Worm (Caenorhabditis elegans) whole organism, late embryonic: ENCODE measurements around the gene hpl-2.

Experiments used
- K02D7.2 ChIP-seq: sonication (generic microtip); optimal IDR thresholded peaks from 2 replicates; lab custom pipeline; 2017; ENCODE audit warnings: mild to moderate bottlenecking, missing genetic modification characterization, missing compliant biosample characterization
- K09A11.1 ChIP-seq: sonication (generic microtip); optimal IDR thresholded peaks from 2 replicates; lab custom pipeline; 2017; ENCODE audit warnings: antibody characterized with exemption, mild to moderate bottlenecking, missing genetic modification characterization, missing compliant biosample characterization; ENCODE audit not compliant: insufficient read depth
- Y22D7AL.16 ChIP-seq: sonication (generic microtip); optimal IDR thresholded peaks from 2 replicates; lab custom pipeline; 2016; ENCODE audit warnings: missing genetic modification characterization, missing compliant biosample characterization
- ahr-1 ChIP-seq: sonication (generic microtip); optimal IDR thresholded peaks from 2 replicates; lab custom pipeline; 2016; ENCODE audit warnings: missing genetic modification characterization, missing compliant biosample characterization
- ama-1 ChIP-seq: fragments of 150-350 bp; optimal IDR thresholded peaks from 2 replicates; lab custom pipeline; 2014
- ceh-14 ChIP-seq: sonication (generic microtip); optimal IDR thresholded peaks from 2 replicates; lab custom pipeline; 2016; ENCODE audit warnings: missing genotype, missing genetic modification characterization, missing compliant biosample characterization
- ceh-2 ChIP-seq: sonication (generic microtip); optimal IDR thresholded peaks from 2 replicates; lab custom pipeline; 2016; ENCODE audit warnings: missing genotype, missing genetic modification characterization, missing compliant biosample characterization
- ceh-30 ChIP-seq: fragments of 150-350 bp; optimal IDR thresholded peaks from 2 replicates; lab custom pipeline; 2014; ENCODE audit warnings: missing biosample characterization, missing genetic modification characterization
- ceh-31 ChIP-seq: sonication (generic microtip); optimal IDR thresholded peaks from 2 replicates; lab custom pipeline; 2016; ENCODE audit warnings: missing genetic modification characterization, missing compliant biosample characterization
- ceh-34 ChIP-seq: sonication (generic microtip); optimal IDR thresholded peaks from 2 replicates; lab custom pipeline; 2016; ENCODE audit warnings: mild to moderate bottlenecking, missing genetic modification characterization, missing compliant biosample characterization
- ceh-48 ChIP-seq: sonication (generic microtip); optimal IDR thresholded peaks from 2 replicates; lab custom pipeline; 2016; ENCODE audit warnings: missing genetic modification characterization, inconsistent platforms, missing compliant biosample characterization
- dmd-4 ChIP-seq: sonication (generic microtip); optimal IDR thresholded peaks from 2 replicates; lab custom pipeline; 2016; ENCODE audit warnings: borderline replicate concordance, missing genetic modification characterization, missing compliant biosample characterization
- dve-1 ChIP-seq: sonication (generic microtip); optimal IDR thresholded peaks from 2 replicates; lab custom pipeline; 2017; ENCODE audit warnings: antibody characterized with exemption, mild to moderate bottlenecking, missing genetic modification characterization, missing compliant biosample characterization
- elt-2 ChIP-seq: sonication (generic microtip); optimal IDR thresholded peaks from 2 replicates; lab custom pipeline; 2016; ENCODE audit warnings: missing genetic modification reagents, missing genetic modification characterization, missing compliant biosample characterization
- ets-4 ChIP-seq: sonication (generic microtip); optimal IDR thresholded peaks from 2 replicates; lab custom pipeline; 2016; ENCODE audit warnings: missing genetic modification characterization, missing compliant biosample characterization
- fax-1 ChIP-seq: sonication (generic microtip); optimal IDR thresholded peaks from 2 replicates; lab custom pipeline; 2016; ENCODE audit warnings: missing genotype, missing genetic modification characterization, missing compliant biosample characterization
- fkh-10 ChIP-seq: fragments of 150-350 bp; optimal IDR thresholded peaks from 2 replicates; lab custom pipeline; 2014; ENCODE audit warnings: missing biosample characterization, missing genetic modification reagents, missing genetic modification characterization
- fkh-6 ChIP-seq: sonication (generic microtip); optimal IDR thresholded peaks from 2 replicates; lab custom pipeline; 2016; ENCODE audit warnings: missing genetic modification characterization, missing compliant biosample characterization
- gmeb-2 ChIP-seq: sonication (generic microtip); optimal IDR thresholded peaks from 2 replicates; lab custom pipeline; 2016; ENCODE audit warnings: missing genetic modification characterization, inconsistent platforms, missing compliant biosample characterization
- hlh-13 ChIP-seq: fragments of 200-800 bp; sonication (Bioruptor generic); optimal IDR thresholded peaks from 2 replicates; lab custom pipeline; 2018; ENCODE audit warnings: mild to moderate bottlenecking, missing genetic modification characterization, missing compliant biosample characterization
- hlh-15 ChIP-seq: sonication (generic microtip); optimal IDR thresholded peaks from 2 replicates; lab custom pipeline; 2016; ENCODE audit warnings: missing genetic modification characterization, missing compliant biosample characterization
- hlh-6 ChIP-seq: sonication (generic microtip); optimal IDR thresholded peaks from 2 replicates; lab custom pipeline; 2016; ENCODE audit warnings: missing genotype, missing genetic modification characterization, missing compliant biosample characterization
- hlh-8 ChIP-seq: sonication (generic microtip); optimal IDR thresholded peaks from 2 replicates; lab custom pipeline; 2016; ENCODE audit warnings: missing genotype, missing genetic modification characterization, missing compliant biosample characterization
- lim-6 ChIP-seq: sonication (generic microtip); optimal IDR thresholded peaks from 2 replicates; lab custom pipeline; 2016; ENCODE audit warnings: missing genetic modification characterization, missing compliant biosample characterization
- lin-11 ChIP-seq: fragments of 200-800 bp; sonication (Bioruptor generic); optimal IDR thresholded peaks from 2 replicates; lab custom pipeline; 2018; ENCODE audit warnings: mild to moderate bottlenecking, missing genetic modification characterization, missing compliant biosample characterization
- madf-2 ChIP-seq: sonication (generic microtip); optimal IDR thresholded peaks from 2 replicates; lab custom pipeline; 2017; ENCODE audit warnings: missing genetic modification characterization, missing compliant biosample characterization
- mec-3 ChIP-seq: sonication (generic microtip); optimal IDR thresholded peaks from 2 replicates; lab custom pipeline; 2016; ENCODE audit warnings: borderline replicate concordance, missing genetic modification characterization, missing compliant biosample characterization
- nfya-1 ChIP-seq: sonication (generic microtip); optimal IDR thresholded peaks from 2 replicates; lab custom pipeline; 2017; ENCODE audit warnings: missing genetic modification characterization, mild to moderate bottlenecking, missing compliant biosample characterization, antibody characterized with exemption, moderate library complexity
- nhr-11 ChIP-seq: fragments of 150-350 bp; optimal IDR thresholded peaks from 2 replicates; lab custom pipeline; 2014; ENCODE audit warnings: missing biosample characterization, missing genetic modification characterization
- nhr-232 ChIP-seq: sonication (generic microtip); optimal IDR thresholded peaks from 2 replicates; lab custom pipeline; 2016; ENCODE audit warnings: missing genetic modification characterization, missing compliant biosample characterization
- npax-4 ChIP-seq: sonication (generic microtip); optimal IDR thresholded peaks from 2 replicates; lab custom pipeline; 2016; ENCODE audit warnings: missing genetic modification characterization, missing compliant biosample characterization
- pat-9 ChIP-seq: fragments of 200-800 bp; sonication (Bioruptor generic); optimal IDR thresholded peaks from 2 replicates; lab custom pipeline; 2018; ENCODE audit warnings: mild to moderate bottlenecking, missing genetic modification characterization, moderate library complexity, missing compliant biosample characterization
- pax-1 ChIP-seq: fragments of 150-350 bp; optimal IDR thresholded peaks from 2 replicates; lab custom pipeline; 2014; ENCODE audit warnings: missing biosample characterization, missing genetic modification characterization
- pqm-1 ChIP-seq: sonication (generic microtip); optimal IDR thresholded peaks from 2 replicates; lab custom pipeline; 2016; ENCODE audit warnings: missing genetic modification characterization, missing compliant biosample characterization
- ref-2 ChIP-seq: sonication (generic microtip); optimal IDR thresholded peaks from 2 replicates; lab custom pipeline; 2016; ENCODE audit warnings: missing genetic modification characterization, missing compliant biosample characterization
- sdc-2 ChIP-seq: sonication (generic microtip); optimal IDR thresholded peaks from 2 replicates; lab custom pipeline; 2016; ENCODE audit warnings: missing genotype, missing genetic modification characterization, missing compliant biosample characterization
- sox-4 ChIP-seq: sonication (generic microtip); optimal IDR thresholded peaks from 2 replicates; lab custom pipeline; 2017; ENCODE audit warnings: mild to moderate bottlenecking, missing genetic modification characterization, inconsistent platforms, missing compliant biosample characterization
- tbx-2 ChIP-seq: sonication (generic microtip); optimal IDR thresholded peaks from 2 replicates; lab custom pipeline; 2016; ENCODE audit warnings: missing genetic modification characterization, missing compliant biosample characterization
- tbx-7 ChIP-seq: sonication (generic microtip); optimal IDR thresholded peaks from 2 replicates; lab custom pipeline; 2016; ENCODE audit warnings: missing genotype, missing genetic modification characterization, missing compliant biosample characterization
- ttx-3 ChIP-seq: sonication (generic microtip); optimal IDR thresholded peaks from 2 replicates; lab custom pipeline; 2016; ENCODE audit warnings: missing genetic modification reagents, missing genetic modification characterization, missing compliant biosample characterization
- unc-42 ChIP-seq: sonication (generic microtip); optimal IDR thresholded peaks from 2 replicates; lab custom pipeline; 2016; ENCODE audit warnings: missing genotype, missing genetic modification characterization, missing compliant biosample characterization
- zip-5 ChIP-seq: sonication (generic microtip); optimal IDR thresholded peaks from 2 replicates; lab custom pipeline; 2016; ENCODE audit warnings: missing genetic modification characterization, missing compliant biosample characterization

hpl-2 gene

DNA sequence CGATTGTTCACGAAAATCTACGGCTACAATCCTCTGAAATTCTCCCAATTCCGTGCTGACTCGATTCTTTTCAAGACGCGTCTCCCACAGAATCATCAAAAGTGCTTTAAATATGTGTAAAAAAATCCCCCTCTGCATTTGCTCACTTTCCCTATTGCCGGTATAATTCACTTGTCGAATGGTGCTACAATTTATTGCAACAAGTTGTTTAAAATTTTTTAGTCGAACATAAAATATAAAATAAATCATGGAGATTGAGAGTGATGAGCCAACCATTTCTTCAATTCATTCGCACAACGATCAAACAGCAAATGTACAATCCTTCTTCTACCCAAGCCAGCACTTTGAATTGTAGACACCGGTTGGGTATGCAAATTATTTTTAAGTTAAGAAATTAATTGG lies 8.9 kb downstream of the hpl-2 start:
- TF ChIP-seq ahr-1 (tag; lab: Kevin White, UChicago) = no peak
- no peak for TF ChIP-seq ceh-34
- no peak for TF ChIP-seq elt-2
- no peak for TF ChIP-seq mec-3
- no peak for TF ChIP-seq sdc-2 (tag; lab: Kevin White, UChicago)
- TF ChIP-seq nhr-232 (tag; lab: Kevin White, UChicago) = no peak
- no peak for TF ChIP-seq sox-4 (tag; lab: Kevin White, UChicago)
- no peak for TF ChIP-seq hlh-6
- no peak for TF ChIP-seq hlh-13
- no peak for TF ChIP-seq tbx-7
- TF ChIP-seq pax-1 (tag; lab: Kevin White, UChicago) = no peak
- TF ChIP-seq ets-4 (tag; lab: Kevin White, UChicago) = no peak
- no peak for TF ChIP-seq fkh-6 (tag; lab: Kevin White, UChicago)
- TF ChIP-seq npax-4 = no peak
- TF ChIP-seq nhr-11 (tag; lab: Kevin White, UChicago) = no peak
- TF ChIP-seq lin-11 = no peak
- no peak for TF ChIP-seq Y22D7AL.16 (tag; lab: Kevin White, UChicago)
- no peak for TF ChIP-seq pat-9
- TF ChIP-seq hlh-8 (tag; lab: Kevin White, UChicago) = no peak
- no peak for TF ChIP-seq dmd-4

DNA sequence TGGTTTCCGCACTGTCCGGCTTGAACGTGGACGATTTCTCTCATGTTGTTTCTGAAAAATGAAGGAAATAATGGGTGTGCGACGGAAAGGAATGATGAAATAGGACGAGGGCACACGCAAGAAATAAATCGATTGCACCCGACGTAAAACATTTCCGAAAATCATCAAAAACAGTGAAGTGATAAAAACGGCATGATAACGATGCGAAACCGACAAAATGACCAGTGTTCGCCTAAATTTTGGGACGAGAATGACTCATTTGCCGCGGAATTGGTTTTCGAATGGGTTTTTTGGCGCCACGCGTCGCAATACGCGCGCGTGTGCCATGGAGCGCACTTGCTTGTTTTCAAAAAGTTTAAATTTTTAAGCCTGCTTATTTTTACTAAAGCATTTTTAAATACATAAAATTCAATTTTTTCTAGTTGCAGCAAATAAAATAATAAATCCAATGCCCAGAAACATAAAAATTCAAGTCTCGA lies 12.9 kb downstream of the hpl-2 start, which contains the start of the genes tbb-1 and rib-2:
TSS of gene tbb-1 (minus strand) at position 51 of the 479 bp plus-strand sequence.
TSS of gene rib-2 (plus strand) at position 429 of the 479 bp plus-strand sequence.
- TF ChIP-seq tbx-2 (tag; lab: Kevin White, UChicago) (peak; percentile 21), ceh-31 (tag; lab: Kevin White, UChicago) (peak; percentile 21), dve-1 (tag; lab: Kevin White, UChicago) (no peak), pat-9 (no peak), unc-42 (peak; percentile 31), npax-4 (no peak), ceh-2 (no peak), fkh-10 (GFP tag; lab: Kevin White, UChicago) (no peak), ceh-34 (peak; percentile 24), K09A11.1 (tag; lab: Kevin White, UChicago) (no peak), nfya-1 (tag; lab: Kevin White, UChicago) (peak; percentile 34), ama-1 (lab: Kevin White, UChicago) (no peak), ref-2 (tag; lab: Kevin White, UChicago) (no peak), ets-4 (tag; lab: Kevin White, UChicago) (no peak), madf-2 (tag; lab: Kevin White, UChicago) (no peak), fax-1 (tag; lab: Kevin White, UChicago) (no peak), elt-2 (peak; percentile 37), ceh-30 (peak; percentile 32), mec-3 (no peak), K02D7.2 (tag; lab: Kevin White, UChicago) (no peak), gmeb-2 (tag; lab: Kevin White, UChicago) (no peak), tbx-7 (no peak), pax-1 (tag; lab: Kevin White, UChicago) (no peak), ceh-14 (peak; percentile 11), pqm-1 (no peak)
- TF ChIP-seq, all 69 proteins: peak for 8

DNA sequence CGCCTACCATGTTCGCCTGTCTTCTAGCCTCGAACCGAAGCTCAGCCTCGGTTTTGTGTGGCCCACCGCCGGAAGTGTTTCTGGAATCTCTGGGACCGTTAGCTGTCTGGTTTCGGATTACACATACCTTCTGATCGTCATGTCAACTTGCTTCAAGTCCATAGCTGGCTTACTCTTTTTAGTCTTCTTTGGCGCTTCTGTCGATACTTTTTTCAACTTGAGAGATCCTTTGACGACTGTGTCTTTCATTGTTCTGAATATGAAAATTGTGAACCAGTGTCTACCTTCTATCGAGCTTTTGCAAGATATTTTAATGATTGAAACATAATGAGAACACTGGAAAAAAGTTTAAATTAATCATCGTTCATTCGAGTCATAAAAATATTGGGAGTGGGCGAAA lies 14.8 kb downstream of the hpl-2 start, which contains the start of gene K01G5.8:
TSS of gene K01G5.8 (minus strand) at position 255 of the 400 bp plus-strand sequence.
- TF ChIP-seq elt-2 = no peak
- TF ChIP-seq ttx-3 (tag; lab: Kevin White, UChicago) = no peak
- TF ChIP-seq dve-1 (tag; lab: Kevin White, UChicago) = no peak
- TF ChIP-seq hlh-15 (tag; lab: Kevin White, UChicago) = no peak

DNA sequence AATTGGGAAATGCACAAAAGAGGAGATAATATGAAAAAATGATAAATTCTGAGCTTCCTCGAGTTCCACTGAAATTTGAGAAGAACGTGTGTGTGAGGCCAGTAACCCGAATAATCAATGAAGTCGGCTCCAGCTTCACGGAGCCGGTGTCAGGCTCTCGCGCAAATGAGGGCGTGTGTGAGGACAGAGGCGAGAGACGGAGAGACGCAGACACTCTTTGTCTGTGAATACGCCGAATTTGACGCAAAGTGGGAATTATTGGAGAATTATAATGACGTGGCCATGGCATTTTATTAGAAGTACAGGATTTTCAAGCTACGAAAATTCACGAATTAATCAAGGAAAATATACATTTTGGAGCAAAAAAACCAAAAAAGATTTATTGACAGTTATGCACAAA lies 15.4 kb downstream of the hpl-2 start:
- TF ChIP-seq ceh-34 (peak; percentile 78), lim-6 (tag; lab: Kevin White, UChicago) (no peak), madf-2 (tag; lab: Kevin White, UChicago) (no peak), ceh-31 (tag; lab: Kevin White, UChicago) (peak; percentile 37), nfya-1 (tag; lab: Kevin White, UChicago) (peak; percentile 9), unc-42 (peak; percentile 30), ama-1 (lab: Kevin White, UChicago) (peak; percentile 50), ceh-48 (tag; lab: Kevin White, UChicago) (peak; percentile 68), zip-5 (tag; lab: Kevin White, UChicago) (no peak), tbx-2 (tag; lab: Kevin White, UChicago) (peak; percentile 34), elt-2 (peak; percentile 12)
- TF ChIP-seq, all 69 proteins: peak for 8
